Worm (Caenorhabditis elegans) whole organism, early embryonic: ENCODE results near the gene F12A10.6.

Experiments used
- B0310.2 ChIP-seq: sonication (generic microtip); optimal IDR thresholded peaks from 2 replicates; lab custom pipeline; 2016; ENCODE audit warnings: mild to moderate bottlenecking, missing genetic modification characterization, missing compliant biosample characterization
- ama-1 ChIP-seq: fragments of 150-350 bp; optimal IDR thresholded peaks from 2 replicates; lab custom pipeline; 2014
- pes-1 ChIP-seq: fragments of 200-800 bp; sonication (Bioruptor generic); IDR thresholded peaks from 2 replicates; pipeline ENCODE4 v1.3.6; 2022; ENCODE audit warnings: missing genetic modification reagents, missing genetic modification characterization, missing compliant biosample characterization

DNA sequence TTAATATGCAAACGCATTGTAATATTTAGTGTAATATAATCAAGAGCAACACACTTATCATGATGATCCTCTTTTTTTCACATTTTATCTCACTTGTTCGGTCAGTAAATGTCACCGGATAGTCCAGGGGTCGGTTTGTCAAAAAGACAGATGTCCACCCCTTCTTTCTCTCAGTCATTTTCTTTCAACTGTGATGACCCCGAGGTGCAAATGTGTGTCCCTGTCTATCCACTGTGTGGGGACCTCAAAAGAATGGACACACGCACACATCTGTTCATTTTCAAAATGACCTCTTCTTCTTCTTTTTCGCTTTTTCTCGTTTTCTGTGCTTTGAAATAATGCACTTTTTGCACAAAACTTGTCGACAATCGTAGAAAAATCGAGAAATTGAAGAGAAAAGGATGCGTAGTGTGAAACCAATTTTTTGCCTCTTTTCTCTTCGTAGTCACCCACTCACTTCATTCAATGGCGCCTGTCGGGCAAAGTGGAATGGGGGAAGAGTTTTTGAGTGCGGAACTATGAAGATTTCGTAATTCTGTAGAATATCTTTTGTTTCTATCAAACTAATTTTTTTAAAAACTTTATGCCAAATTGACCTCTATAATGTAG is 30.5 kb downstream of the F12A10.6 start:
- TF ChIP-seq ama-1 (lab: Kevin White, UChicago) (no peak), B0310.2 (tag; lab: Kevin White, UChicago) (no peak), pes-1 (GFP tag; lab: Robert Waterston, UW) (no peak)
